Worm (Caenorhabditis elegans) whole organism, L2 larva: Measurements from ENCODE around the gene ZK402.5.

Experiments
- C34F6.9 ChIP-seq: fragments of 150-350 bp; optimal IDR thresholded peaks from 2 replicates; lab custom pipeline; 2014; ENCODE audit warnings: missing biosample characterization, missing genetic modification characterization
- R02D3.7 ChIP-seq: fragments of 150-350 bp; optimal IDR thresholded peaks from 2 replicates; lab custom pipeline; 2014; ENCODE audit warnings: missing biosample characterization, missing genetic modification characterization
- Y55F3AM.14 ChIP-seq: fragments of 200-800 bp; sonication (Bioruptor generic); optimal IDR thresholded peaks from 2 replicates; lab custom pipeline; 2018; ENCODE audit warnings: mild to moderate bottlenecking, missing genetic modification characterization, missing compliant biosample characterization
- ZK546.5 ChIP-seq: sonication (generic microtip); optimal IDR thresholded peaks from 2 replicates; lab custom pipeline; 2017; ENCODE audit warnings: missing biosample characterization, missing genetic modification characterization
- alr-1 ChIP-seq: fragments of 150-350 bp; optimal IDR thresholded peaks from 2 replicates; lab custom pipeline; 2014; ENCODE audit warnings: missing biosample characterization, missing genetic modification characterization
- aly-2 ChIP-seq: fragments of 150-350 bp; optimal IDR thresholded peaks from 2 replicates; lab custom pipeline; 2014; ENCODE audit warnings: missing biosample characterization, missing genetic modification characterization
- ama-1 ChIP-seq: fragments of 150-350 bp; optimal IDR thresholded peaks from 2 replicates; lab custom pipeline; 2018; ENCODE audit warnings: inconsistent platforms
- blmp-1 ChIP-seq: sonication (generic microtip); optimal IDR thresholded peaks from 2 replicates; lab custom pipeline; 2017; ENCODE audit warnings: missing genetic modification characterization, mild to moderate bottlenecking, missing compliant biosample characterization, antibody characterized with exemption, moderate library complexity; ENCODE audit not compliant: insufficient read depth
- ceh-82 ChIP-seq: fragments of 150-350 bp; optimal IDR thresholded peaks from 2 replicates; lab custom pipeline; 2014; ENCODE audit warnings: missing biosample characterization, missing genetic modification characterization
- crh-2 ChIP-seq: sonication (generic microtip); optimal IDR thresholded peaks from 2 replicates; lab custom pipeline; 2017; ENCODE audit warnings: missing biosample characterization, missing genetic modification characterization
- dmd-4 ChIP-seq: sonication (generic microtip); optimal IDR thresholded peaks from 2 replicates; lab custom pipeline; 2017; ENCODE audit warnings: missing biosample characterization, missing genetic modification characterization
- egl-27 ChIP-seq: sonication (generic microtip); optimal IDR thresholded peaks from 3 replicates; lab custom pipeline; 2017; ENCODE audit warnings: missing biosample characterization, missing genetic modification reagents, missing genetic modification characterization
- elt-1 ChIP-seq: fragments of 150-350 bp; optimal IDR thresholded peaks from 2 replicates; lab custom pipeline; 2014; ENCODE audit warnings: missing biosample characterization, missing genetic modification characterization
- elt-3 ChIP-seq: sonication (generic microtip); optimal IDR thresholded peaks from 2 replicates; lab custom pipeline; 2017; ENCODE audit warnings: missing biosample characterization, missing genetic modification characterization
- gmeb-1 ChIP-seq: fragments of 150-350 bp; optimal IDR thresholded peaks from 2 replicates; lab custom pipeline; 2014; ENCODE audit warnings: missing biosample characterization, missing genetic modification characterization
- lin-11 ChIP-seq: fragments of 150-350 bp; sonication (generic microtip); optimal IDR thresholded peaks from 2 replicates; lab custom pipeline; 2014; ENCODE audit warnings: missing biosample characterization, missing genetic modification characterization, inconsistent platforms, mixed read lengths
- lin-13 ChIP-seq: fragments of 150-350 bp; optimal IDR thresholded peaks from 2 replicates; lab custom pipeline; 2014; ENCODE audit warnings: missing biosample characterization, missing genetic modification reagents, missing genetic modification characterization
- lin-39 ChIP-seq: fragments of 150-350 bp; optimal IDR thresholded peaks from 2 replicates; lab custom pipeline; 2014; ENCODE audit warnings: missing biosample characterization, missing genetic modification reagents, missing genetic modification characterization
- lsy-2 ChIP-seq, 2 experiments: fragments of 150-350 bp in 1 of 2; sonication (generic microtip) in 1 of 2; optimal IDR thresholded peaks; 2 replicates each; lab custom pipeline; 2014 to 2017; ENCODE audit warnings: missing biosample characterization in 2 of 2, missing genetic modification characterization in 2 of 2
- mbf-1 ChIP-seq: sonication (generic microtip); optimal IDR thresholded peaks from 2 replicates; lab custom pipeline; 2017; ENCODE audit warnings: missing biosample characterization, missing genetic modification characterization
- mdl-1 ChIP-seq, 2 experiments: fragments of 150-350 bp in 1 of 2; sonication (generic microtip) in 1 of 2; optimal IDR thresholded peaks; 2 replicates each; lab custom pipeline; 2017; ENCODE audit warnings: missing biosample characterization in 2 of 2, missing genetic modification characterization in 2 of 2
- nhr-10 ChIP-seq: sonication (generic microtip); optimal IDR thresholded peaks from 2 replicates; lab custom pipeline; 2017; ENCODE audit warnings: missing biosample characterization, missing genetic modification characterization
- nhr-11 ChIP-seq: fragments of 150-350 bp; optimal IDR thresholded peaks from 2 replicates; lab custom pipeline; 2014; ENCODE audit warnings: missing biosample characterization, missing genetic modification characterization
- nhr-12 ChIP-seq: fragments of 150-350 bp; optimal IDR thresholded peaks from 2 replicates; lab custom pipeline; 2014; ENCODE audit warnings: missing biosample characterization, missing genetic modification characterization
- nhr-129 ChIP-seq: fragments of 150-350 bp; optimal IDR thresholded peaks from 2 replicates; lab custom pipeline; 2014; ENCODE audit warnings: missing biosample characterization, missing genetic modification characterization
- nhr-21 ChIP-seq: fragments of 150-350 bp; optimal IDR thresholded peaks from 2 replicates; lab custom pipeline; 2014; ENCODE audit warnings: missing biosample characterization, missing genetic modification characterization
- nhr-23 ChIP-seq: fragments of 150-350 bp; optimal IDR thresholded peaks from 2 replicates; lab custom pipeline; 2014; ENCODE audit warnings: missing biosample characterization, missing genetic modification reagents, missing genetic modification characterization
- nhr-237 ChIP-seq: fragments of 150-350 bp; optimal IDR thresholded peaks from 2 replicates; lab custom pipeline; 2014; ENCODE audit warnings: missing biosample characterization, missing genetic modification characterization
- nhr-25 ChIP-seq: fragments of 150-350 bp; sonication (generic microtip); optimal IDR thresholded peaks from 3 replicates; lab custom pipeline; 2014; ENCODE audit warnings: missing biosample characterization, missing genetic modification characterization
- nhr-6 ChIP-seq: fragments of 150-350 bp; optimal IDR thresholded peaks from 2 replicates; lab custom pipeline; 2014; ENCODE audit warnings: missing biosample characterization, missing genetic modification characterization
- nhr-77 ChIP-seq: fragments of 150-350 bp; optimal IDR thresholded peaks from 2 replicates; lab custom pipeline; 2014; ENCODE audit warnings: missing biosample characterization, missing genetic modification characterization
- sem-4 ChIP-seq: fragments of 150-350 bp; optimal IDR thresholded peaks from 2 replicates; lab custom pipeline; 2014; ENCODE audit warnings: missing biosample characterization, missing genetic modification reagents, missing genetic modification characterization
- skn-1 ChIP-seq: sonication (generic microtip); optimal IDR thresholded peaks from 2 replicates; lab custom pipeline; 2017; ENCODE audit warnings: missing biosample characterization, missing genetic modification characterization
- sma-3 ChIP-seq: sonication (generic microtip); optimal IDR thresholded peaks from 2 replicates; lab custom pipeline; 2016; ENCODE audit warnings: missing genetic modification reagents, missing genetic modification characterization, missing compliant biosample characterization
- sma-9 ChIP-seq, 2 experiments: fragments of 150-350 bp in 1 of 2; sonication (generic microtip) in 1 of 2; optimal IDR thresholded peaks; 2 replicates each; lab custom pipeline; 2014 to 2016; ENCODE audit warnings: missing genetic modification characterization in 2 of 2, mild to moderate bottlenecking in 1 of 2, missing biosample characterization in 1 of 2, missing compliant biosample characterization in 1 of 2, missing genetic modification reagents in 1 of 2, moderate library complexity in 1 of 2
- snpc-4 ChIP-seq: fragments of 150-350 bp; optimal IDR thresholded peaks from 2 replicates; lab custom pipeline; 2014; ENCODE audit warnings: missing biosample characterization, missing genetic modification characterization
- unc-39 ChIP-seq: fragments of 150-350 bp; optimal IDR thresholded peaks from 2 replicates; lab custom pipeline; 2014; ENCODE audit warnings: missing biosample characterization, missing genetic modification characterization
- unc-55 ChIP-seq: fragments of 150-350 bp; sonication (generic microtip); optimal IDR thresholded peaks from 3 replicates; lab custom pipeline; 2014; ENCODE audit warnings: missing biosample characterization, missing genetic modification reagents, missing genetic modification characterization
- unc-62 ChIP-seq: fragments of 150-350 bp; optimal IDR thresholded peaks from 2 replicates; lab custom pipeline; 2014; ENCODE audit warnings: missing biosample characterization, missing genetic modification reagents, missing genetic modification characterization
- zag-1 ChIP-seq: fragments of 150-350 bp; optimal IDR thresholded peaks from 2 replicates; lab custom pipeline; 2014; ENCODE audit warnings: missing biosample characterization, missing genetic modification characterization
- ztf-1 ChIP-seq: fragments of 200-800 bp; sonication (Bioruptor generic); conservative IDR thresholded peaks from 2 replicates; pipeline ENCODE4 v1.3.6; 2022; ENCODE audit warnings: missing genetic modification characterization, missing compliant biosample characterization
- ztf-11 ChIP-seq: sonication (generic microtip); optimal IDR thresholded peaks from 2 replicates; lab custom pipeline; 2017; ENCODE audit warnings: missing biosample characterization, missing genetic modification characterization
- ztf-4 ChIP-seq: fragments of 150-350 bp; optimal IDR thresholded peaks from 2 replicates; lab custom pipeline; 2014; ENCODE audit warnings: missing biosample characterization, missing genetic modification characterization

The ZK402.5 gene

DNA sequence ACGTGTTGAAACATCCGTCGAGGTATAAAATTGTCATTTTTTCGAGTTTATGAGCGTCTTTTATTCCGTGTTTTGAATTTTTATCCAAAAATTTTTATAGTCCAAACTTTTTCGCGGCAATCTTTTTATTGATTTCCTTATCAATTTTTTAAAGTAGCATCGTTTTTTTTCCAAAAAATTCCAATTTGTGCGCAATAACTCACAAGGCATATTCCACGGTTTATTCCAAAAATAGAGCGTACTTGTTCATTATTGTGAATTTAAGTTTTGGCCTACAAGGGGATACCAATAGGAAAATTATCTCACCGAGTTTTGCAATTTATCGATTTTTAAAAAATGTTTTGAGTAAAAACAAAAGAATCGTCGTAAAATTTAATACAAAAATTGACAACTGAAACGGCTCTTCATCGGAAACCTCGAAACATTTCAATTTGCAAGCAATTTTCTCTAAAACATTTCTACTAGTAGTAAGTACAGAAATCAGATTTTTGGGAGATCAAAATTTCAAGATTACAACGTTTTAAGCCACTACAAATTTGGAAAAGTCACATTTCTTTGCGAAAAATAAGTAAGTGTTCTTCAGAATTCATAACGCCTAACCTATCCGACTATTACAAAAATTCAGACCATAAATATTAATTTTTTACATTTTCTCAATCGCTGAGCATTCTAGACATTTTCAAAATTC is 42.5 kb upstream of the ZK402.5 start:
- TF ChIP-seq Y55F3AM.14 (GFP tag; lab: Kevin White, UChicago) = no peak
- TF ChIP-seq aly-2 = no peak
- peak; percentile 64 for TF ChIP-seq nhr-25
- peak; percentile 20 for TF ChIP-seq sma-3 (GFP tag; lab: Kevin White, UChicago)
- TF ChIP-seq C34F6.9 = peak; percentile 22
- TF ChIP-seq lin-13 = peak; percentile 4

- no peak for TF ChIP-seq alr-1 (tag; lab: Kevin White, UChicago)
- TF ChIP-seq nhr-21 (tag; lab: Kevin White, UChicago) = no peak
- no peak for TF ChIP-seq ama-1 (lab: Kevin White, UChicago)
- no peak for TF ChIP-seq ZK546.5 (tag; lab: Kevin White, UChicago)
- no peak for TF ChIP-seq snpc-4
- TF ChIP-seq aly-2 = no peak
- no peak for TF ChIP-seq ceh-82 (tag; lab: Kevin White, UChicago)
- TF ChIP-seq lsy-2 (tag; optimal IDR thresholded peaks at IDR 0.05; lab: Kevin White, UChicago) = no peak
- no peak for TF ChIP-seq crh-2 (tag; lab: Kevin White, UChicago)
- TF ChIP-seq nhr-25 = no peak
- TF ChIP-seq lin-39 (tag; lab: Kevin White, UChicago) = no peak
- no peak for TF ChIP-seq nhr-11 (tag; lab: Kevin White, UChicago)
- no peak for TF ChIP-seq nhr-23
- no peak for TF ChIP-seq nhr-77 (tag; lab: Kevin White, UChicago)
- TF ChIP-seq ztf-4 (tag; lab: Kevin White, UChicago) = no peak
- no peak for TF ChIP-seq lin-11
- no peak for TF ChIP-seq nhr-6 (tag; lab: Kevin White, UChicago)
- no peak for TF ChIP-seq unc-55 (GFP tag; lab: Kevin White, UChicago)
- no peak for TF ChIP-seq sma-9 (GFP tag; optimal IDR thresholded peaks at IDR 0.05; lab: Kevin White, UChicago)
- no peak for TF ChIP-seq sma-9 (tag; optimal IDR thresholded peaks at IDR 0.05; lab: Kevin White, UChicago)
Observed at ce11 chrX:1441602-1442183, 40.5 kb upstream of the ZK402.5 start.

ce11 chrX:1440161-1440560 is 39.0 kb upstream of the ZK402.5 start, which contains the start of gene sedl-1:
TSS of gene sedl-1 (minus strand) at chrX:1440261.
- TF ChIP-seq R02D3.7 (no peak), mdl-1 (tag; optimal IDR thresholded peaks at IDR 0.05; lab: Kevin White, UChicago) (no peak), unc-55 (GFP tag; lab: Kevin White, UChicago) (no peak)

ce11 chrX:1438925-1439324 is 37.8 kb upstream of the ZK402.5 start:
- TF ChIP-seq nhr-237 (no peak), elt-1 (tag; lab: Kevin White, UChicago) (no peak), ztf-4 (tag; lab: Kevin White, UChicago) (no peak), lsy-2 (tag; optimal IDR thresholded peaks at IDR 0.05; lab: Kevin White, UChicago) (peak; percentile 20 to 39), sem-4 (no peak), mdl-1 (tag; optimal IDR thresholded peaks at IDR 0.05; lab: Kevin White, UChicago) (peak in 1 of 2 experiments; percentile 34), crh-2 (tag; lab: Kevin White, UChicago) (peak; percentile 25), lin-11 (peak; percentile 36), nhr-10 (tag; lab: Kevin White, UChicago) (no peak), dmd-4 (tag; lab: Kevin White, UChicago) (no peak), ZK546.5 (tag; lab: Kevin White, UChicago) (no peak), R02D3.7 (no peak), aly-2 (no peak), skn-1 (no peak), nhr-77 (tag; lab: Kevin White, UChicago) (no peak), nhr-21 (tag; lab: Kevin White, UChicago) (peak; percentile 3), nhr-25 (no peak), nhr-129 (tag; lab: Kevin White, UChicago) (no peak), blmp-1 (tag; lab: Kevin White, UChicago) (no peak), snpc-4 (no peak), mbf-1 (no peak), nhr-23 (no peak), gmeb-1 (tag; lab: Kevin White, UChicago) (no peak), nhr-6 (tag; lab: Kevin White, UChicago) (no peak), C34F6.9 (peak; percentile 13), elt-3 (no peak), Y55F3AM.14 (GFP tag; lab: Kevin White, UChicago) (no peak), alr-1 (tag; lab: Kevin White, UChicago) (no peak), nhr-12 (tag; lab: Kevin White, UChicago) (no peak), sma-9 (GFP tag; optimal IDR thresholded peaks at IDR 0.05; lab: Kevin White, UChicago) (no peak), sma-9 (tag; optimal IDR thresholded peaks at IDR 0.05; lab: Kevin White, UChicago) (no peak), unc-39 (tag; lab: Kevin White, UChicago) (no peak), unc-55 (GFP tag; lab: Kevin White, UChicago) (no peak), unc-62 (GFP tag; lab: Kevin White, UChicago) (no peak), ztf-1 (GFP tag; lab: Robert Waterston, UW) (no peak), ztf-11 (tag; lab: Kevin White, UChicago) (no peak), zag-1 (tag; lab: Kevin White, UChicago) (no peak), nhr-11 (tag; lab: Kevin White, UChicago) (no peak), egl-27 (no peak)
- TF ChIP-seq, all 48 proteins: peak for 6
